Worm (Caenorhabditis elegans): ENCODE measurements around the gene W04E12.5.

- TF ChIP-seq elt-3 (tag; optimal IDR thresholded peaks at IDR 0.05) (no peak), pha-4 (tag; optimal IDR thresholded peaks at IDR 0.05) (no peak), nhr-237 (tag; optimal IDR thresholded peaks at IDR 0.05) (no peak), snpc-4 (tag; optimal IDR thresholded peaks at IDR 0.05) (no peak), unc-39 (tag; optimal IDR thresholded peaks at IDR 0.05) (no peak), nhr-76 (tag; optimal IDR thresholded peaks at IDR 0.05) (no peak), lin-13 (tag; optimal IDR thresholded peaks at IDR 0.05) (no peak), nhr-28 (tag; optimal IDR thresholded peaks at IDR 0.05) (no peak), nhr-12 (tag; optimal IDR thresholded peaks at IDR 0.05) (no peak)
Measured at ce11 chrV:19745852-19746251, at the start of gene W04E12.5.
